Worm (Caenorhabditis elegans): ENCODE results near the gene Y102A11A.5.

The Y102A11A.5 gene

DNA sequence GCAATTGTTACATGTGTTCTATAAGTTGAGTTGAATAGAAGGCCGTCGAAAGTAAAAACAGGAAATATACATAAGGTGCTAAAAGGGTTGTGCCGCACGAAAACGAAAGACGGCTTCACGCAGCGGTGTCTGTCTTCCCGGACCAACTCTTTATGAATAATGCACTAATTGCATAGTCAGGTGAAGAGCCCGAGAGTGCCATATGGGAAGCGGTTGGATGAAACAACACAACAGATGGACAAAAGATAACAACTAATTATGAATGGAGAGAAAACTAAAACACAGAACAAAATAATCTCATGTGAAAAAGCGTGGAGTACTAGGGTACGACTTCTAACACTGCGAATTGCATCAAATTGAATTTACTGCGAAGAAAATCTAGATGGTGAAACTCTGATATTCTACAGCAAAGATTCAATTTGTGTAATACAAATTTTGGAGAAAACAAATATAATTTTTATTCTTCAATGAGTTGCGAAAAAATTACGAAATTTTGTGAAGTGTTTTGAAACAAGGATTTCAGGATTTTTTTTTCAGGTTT lies 17.5 kb upstream of the Y102A11A.5 start:
- TF ChIP-seq flt-1 (GFP tag; IDR thresholded peaks at IDR 0.05), result no peak
- no peak for TF ChIP-seq hnd-1 (tag; optimal IDR thresholded peaks at IDR 0.05)
- no peak for TF ChIP-seq B0310.2 (tag; optimal IDR thresholded peaks at IDR 0.05)
- TF ChIP-seq ama-1 (optimal IDR thresholded peaks at IDR 0.05), result no peak
- no peak for TF ChIP-seq aly-1 (tag; optimal IDR thresholded peaks at IDR 0.05)
- no peak for TF ChIP-seq tbx-37 (GFP tag; conservative IDR thresholded peaks at IDR 0.05)
- no peak for TF ChIP-seq scrt-1 (GFP tag; IDR thresholded peaks at IDR 0.05)
- no peak for TF ChIP-seq hmbx-1 (tag; optimal IDR thresholded peaks at IDR 0.05)
- TF ChIP-seq ceh-36 (tag; optimal IDR thresholded peaks at IDR 0.05), result no peak
- TF ChIP-seq tra-4 (tag; optimal IDR thresholded peaks at IDR 0.05), result no peak
- no peak for TF ChIP-seq sea-1 (GFP tag; conservative IDR thresholded peaks at IDR 0.05)

- TF ChIP-seq ceh-13 (GFP tag; optimal IDR thresholded peaks at IDR 0.05), result no peak
- TF ChIP-seq scrt-1 (GFP tag; IDR thresholded peaks at IDR 0.05), result no peak
These were observed 16.0 kb upstream of the Y102A11A.5 start for ce11 chrX:2047208-2047946.

ce11 chrX:2046124-2046722 lies 14.8 kb upstream of the Y102A11A.5 start, which contains the start of gene igcm-4:
Gene igcm-4 (minus strand): TSS chrX:2046360.
- TF ChIP-seq pes-1 (GFP tag; IDR thresholded peaks at IDR 0.05) (0 out of 2 replicates have a peak, but pooled peaks have one; percentile 5), ceh-36 (tag; optimal IDR thresholded peaks at IDR 0.05) (peak; percentile 62), F13C5.2 (tag; optimal IDR thresholded peaks at IDR 0.05) (no peak), hmg-4 (GFP tag; optimal IDR thresholded peaks at IDR 0.05) (peak; percentile 66), ceh-13 (GFP tag; optimal IDR thresholded peaks at IDR 0.05) (no peak), sea-1 (GFP tag; conservative IDR thresholded peaks at IDR 0.05) (no peak), hnd-1 (tag; optimal IDR thresholded peaks at IDR 0.05) (no peak), flt-1 (GFP tag; IDR thresholded peaks at IDR 0.05) (0 out of 2 replicates have a peak, but pooled peaks have one; percentile 19), B0310.2 (tag; optimal IDR thresholded peaks at IDR 0.05) (peak; percentile 4)

DNA sequence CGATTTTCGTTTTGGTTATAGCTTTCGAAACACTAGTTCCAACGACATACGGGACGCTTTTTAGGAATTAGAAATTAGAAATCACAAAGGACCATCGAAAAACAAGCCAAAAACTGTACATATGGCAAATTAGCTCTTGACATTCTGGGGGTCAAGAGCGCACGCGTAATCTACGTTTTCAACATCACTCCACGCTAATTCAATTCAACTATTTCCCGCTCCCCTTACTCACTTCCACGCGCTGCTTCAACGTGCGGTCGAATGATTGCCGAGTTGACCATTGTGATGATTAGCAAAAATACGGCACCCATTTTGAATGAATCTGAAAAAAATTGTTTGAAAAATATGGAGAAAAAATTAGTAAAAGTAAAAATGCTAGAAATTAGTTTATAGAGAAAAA lies 14.2 kb upstream of the Y102A11A.5 start:
- no peak for TF ChIP-seq tbx-37 (GFP tag; conservative IDR thresholded peaks at IDR 0.05)
- no peak for TF ChIP-seq hnd-1 (tag; optimal IDR thresholded peaks at IDR 0.05)

DNA sequence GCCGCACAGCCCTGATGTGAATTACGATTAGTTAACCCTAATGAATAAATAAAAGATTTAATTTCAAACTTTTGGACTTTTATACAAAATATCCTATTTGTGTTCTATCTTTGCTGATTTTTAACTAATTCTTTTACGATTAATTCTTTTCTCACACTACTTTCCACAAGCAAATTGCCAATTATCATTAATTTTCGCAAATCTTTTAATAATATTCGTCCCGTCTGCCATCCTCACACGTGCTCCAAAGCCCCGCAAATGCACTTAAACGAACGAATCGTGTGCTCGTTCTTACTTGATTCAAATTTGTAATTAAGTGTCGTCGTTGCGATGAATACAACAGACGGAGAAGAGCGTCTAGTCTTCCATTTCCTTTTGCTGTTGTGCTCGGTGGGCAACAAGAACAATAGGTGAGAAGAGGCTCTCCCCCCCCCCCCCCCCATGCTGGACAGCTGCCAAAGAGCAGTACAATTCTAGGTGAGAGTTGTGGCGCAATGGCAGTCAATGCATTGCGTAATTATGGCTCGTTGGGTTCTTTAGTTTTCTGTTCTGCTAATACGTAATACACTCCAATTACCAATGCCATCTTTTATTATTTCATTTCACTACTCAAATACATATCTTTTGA lies 13.3 kb upstream of the Y102A11A.5 start:
- TF ChIP-seq hmg-4 (GFP tag; optimal IDR thresholded peaks at IDR 0.05) (peak; percentile 40), aly-1 (tag; optimal IDR thresholded peaks at IDR 0.05) (no peak), hmbx-1 (tag; optimal IDR thresholded peaks at IDR 0.05) (no peak), hnd-1 (tag; optimal IDR thresholded peaks at IDR 0.05) (no peak), scrt-1 (GFP tag; IDR thresholded peaks at IDR 0.05) (0 out of 2 replicates have a peak, but pooled peaks have one; percentile 23), B0310.2 (tag; optimal IDR thresholded peaks at IDR 0.05) (no peak), ets-7 (tag; optimal IDR thresholded peaks at IDR 0.05) (no peak), tbx-11 (GFP tag; IDR thresholded peaks at IDR 0.05) (no peak), pes-1 (GFP tag; IDR thresholded peaks at IDR 0.05) (no peak), ceh-36 (tag; optimal IDR thresholded peaks at IDR 0.05) (peak; percentile 21), F13C5.2 (tag; optimal IDR thresholded peaks at IDR 0.05) (no peak)

DNA sequence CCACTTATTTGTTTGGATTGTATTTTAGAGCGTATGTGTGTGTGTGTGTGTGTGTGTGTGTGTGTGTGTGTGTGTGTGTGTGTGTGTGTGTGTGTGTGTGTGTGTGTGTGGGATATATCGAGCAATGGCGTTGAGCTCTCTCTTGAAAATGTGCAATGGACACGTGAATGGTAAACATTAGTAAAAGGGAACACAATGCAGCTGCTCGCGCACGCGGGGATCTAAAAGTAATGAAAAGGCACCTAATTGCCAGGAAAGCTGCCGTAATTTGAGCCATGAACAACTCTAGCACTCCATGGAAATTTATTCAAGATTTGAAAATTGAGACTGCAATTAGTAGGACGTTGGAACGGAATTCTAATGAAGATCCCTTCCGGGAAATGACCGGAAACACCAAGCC lies 11.8 kb upstream of the Y102A11A.5 start:
- TF ChIP-seq tra-4 (tag; optimal IDR thresholded peaks at IDR 0.05), result no peak
- no peak for TF ChIP-seq ets-7 (tag; optimal IDR thresholded peaks at IDR 0.05)
- no peak for TF ChIP-seq hnd-1 (tag; optimal IDR thresholded peaks at IDR 0.05)
- TF ChIP-seq ceh-13 (GFP tag; optimal IDR thresholded peaks at IDR 0.05), result no peak
- TF ChIP-seq pes-1 (GFP tag; IDR thresholded peaks at IDR 0.05), result peak; percentile 37; the same call in 1 of the 2 replicates
- no peak for TF ChIP-seq tbx-37 (GFP tag; conservative IDR thresholded peaks at IDR 0.05)
- TF ChIP-seq F13C5.2 (tag; optimal IDR thresholded peaks at IDR 0.05), result no peak
- no peak for TF ChIP-seq ama-1 (optimal IDR thresholded peaks at IDR 0.05)
- TF ChIP-seq flt-1 (GFP tag; IDR thresholded peaks at IDR 0.05), result 0 out of 2 replicates have a peak, but pooled peaks have one; percentile 8
- TF ChIP-seq hmg-4 (GFP tag; optimal IDR thresholded peaks at IDR 0.05), result peak; percentile 23
- no peak for TF ChIP-seq tbx-11 (GFP tag; IDR thresholded peaks at IDR 0.05)
- TF ChIP-seq sea-1 (GFP tag; conservative IDR thresholded peaks at IDR 0.05), result no peak
- no peak for TF ChIP-seq aly-1 (tag; optimal IDR thresholded peaks at IDR 0.05)
- TF ChIP-seq B0310.2 (tag; optimal IDR thresholded peaks at IDR 0.05), result no peak
- TF ChIP-seq scrt-1 (GFP tag; IDR thresholded peaks at IDR 0.05), result no peak
- no peak for TF ChIP-seq ceh-36 (tag; optimal IDR thresholded peaks at IDR 0.05)
- no peak for TF ChIP-seq hmbx-1 (tag; optimal IDR thresholded peaks at IDR 0.05)

- TF ChIP-seq B0310.2 (tag; optimal IDR thresholded peaks at IDR 0.05) (no peak), tbx-11 (GFP tag; IDR thresholded peaks at IDR 0.05) (peak; percentile 35; the same call in 1 of the 2 replicates)
These were observed 11.2 kb upstream of the Y102A11A.5 start for ce11 chrX:2042621-2043020.

Data from whole organism, early embryonic.